Worm (Caenorhabditis elegans) whole organism, young adult: ENCODE measurements around the gene F53B3.6.

Source experiments
- F23B12.7 ChIP-seq: sonication (generic microtip); optimal IDR thresholded peaks from 2 replicates; lab custom pipeline; 2017; ENCODE audit warnings: missing genetic modification characterization, mild to moderate bottlenecking, missing compliant biosample characterization, antibody characterized with exemption, moderate library complexity; ENCODE audit not compliant: insufficient read depth
- F37B4.10 ChIP-seq: fragments of 200-800 bp; sonication (Bioruptor generic); IDR thresholded peaks from 2 replicates; pipeline ENCODE4 v1.3.6; 2022; ENCODE audit warnings: missing genetic modification characterization, missing compliant biosample characterization
- ceh-58 ChIP-seq: fragments of 200-800 bp; sonication (Bioruptor generic); IDR thresholded peaks from 2 replicates; pipeline ENCODE4 v1.3.6; 2022; ENCODE audit warnings: missing genetic modification characterization, missing compliant biosample characterization
- him-1 ChIP-seq: sonication (generic microtip); optimal IDR thresholded peaks from 2 replicates; lab custom pipeline; 2016; ENCODE audit warnings: missing genotype, missing genetic modification reagents, missing genetic modification characterization, missing compliant biosample characterization
- mxl-1 ChIP-seq: sonication (generic microtip); optimal IDR thresholded peaks from 2 replicates; lab custom pipeline; 2016; ENCODE audit warnings: missing genetic modification characterization, missing compliant biosample characterization
- nhr-80 ChIP-seq: sonication (generic microtip); optimal IDR thresholded peaks from 2 replicates; lab custom pipeline; 2016; ENCODE audit warnings: missing genetic modification characterization, missing compliant biosample characterization
- pha-4 ChIP-seq: fragments of 150-350 bp; sonication (generic microtip); optimal IDR thresholded peaks from 2 replicates; lab custom pipeline; 2014; ENCODE audit warnings: missing biosample characterization, missing genetic modification reagents, missing genetic modification characterization

- TF ChIP-seq F23B12.7 (tag; lab: Kevin White, UChicago) (no peak), pha-4 (tag; lab: Kevin White, UChicago) (no peak), nhr-80 (tag; lab: Kevin White, UChicago) (no peak), ceh-58 (GFP tag; lab: Robert Waterston, UW) (no peak), him-1 (tag; lab: Kevin White, UChicago) (no peak), mxl-1 (no peak), F37B4.10 (GFP tag; lab: Robert Waterston, UW) (no peak)
Observed at ce11 chrX:2858380-2858779, 5.6 kb upstream of the F53B3.6 start.
